Worm (Caenorhabditis elegans) whole organism, young adult: ENCODE data around the gene samt-1.

Source experiments
- B0261.1 ChIP-seq: sonication (generic microtip); optimal IDR thresholded peaks from 2 replicates; lab custom pipeline; 2016; ENCODE audit warnings: mild to moderate bottlenecking, missing genetic modification characterization, moderate library complexity, missing compliant biosample characterization
- C17E4.6 ChIP-seq: fragments of 200-800 bp; sonication (Bioruptor generic); IDR thresholded peaks from 2 replicates; pipeline ENCODE4 v1.3.6; 2022; ENCODE audit warnings: missing genetic modification reagents, missing genetic modification characterization, missing compliant biosample characterization
- D2030.7 ChIP-seq: fragments of 200-800 bp; sonication (Bioruptor generic); IDR thresholded peaks from 2 replicates; pipeline ENCODE4 v1.3.6; 2022; ENCODE audit warnings: missing genetic modification reagents, missing genetic modification characterization, missing compliant biosample characterization
- F37B4.10 ChIP-seq: fragments of 200-800 bp; sonication (Bioruptor generic); IDR thresholded peaks from 2 replicates; pipeline ENCODE4 v1.3.6; 2022; ENCODE audit warnings: missing genetic modification characterization, missing compliant biosample characterization
- F39B2.1 ChIP-seq: fragments of 200-800 bp; sonication (Bioruptor generic); IDR thresholded peaks from 2 replicates; pipeline ENCODE4 v1.3.6; 2022; ENCODE audit warnings: missing genetic modification reagents, missing genetic modification characterization, missing compliant biosample characterization
- K11D2.4 ChIP-seq: fragments of 200-800 bp; sonication (Bioruptor generic); IDR thresholded peaks from 2 replicates; pipeline ENCODE4 v1.3.6; 2022; ENCODE audit warnings: missing genetic modification reagents, missing genetic modification characterization, missing compliant biosample characterization
- K12H6.12 ChIP-seq: fragments of 200-800 bp; sonication (Bioruptor generic); optimal IDR thresholded peaks from 2 replicates; lab custom pipeline; 2018; ENCODE audit warnings: mild to moderate bottlenecking, missing genetic modification characterization, missing compliant biosample characterization
- Y53G8AR.9 ChIP-seq: fragments of 200-800 bp; sonication (Bioruptor generic); conservative IDR thresholded peaks from 2 replicates; pipeline ENCODE4 v1.3.6; 2022; ENCODE audit warnings: missing genetic modification reagents, missing genetic modification characterization, missing compliant biosample characterization
- ZK185.1 ChIP-seq: sonication (generic microtip); optimal IDR thresholded peaks from 2 replicates; lab custom pipeline; 2016; ENCODE audit warnings: mild to moderate bottlenecking, missing genetic modification characterization, missing compliant biosample characterization; ENCODE audit not compliant: poor library complexity, severe bottlenecking
- ama-1 ChIP-seq, 3 experiments: fragments of 150-350 bp in 1 of 3; sonication (generic microtip) in 2 of 3; optimal IDR thresholded peaks; 2 replicates each; lab custom pipeline; 2014 to 2018; ENCODE audit warnings: missing biosample characterization in 2 of 3, missing genetic modification characterization in 2 of 3, missing genetic modification reagents in 2 of 3
- attf-3 ChIP-seq: fragments of 200-800 bp; sonication (Bioruptor generic); conservative IDR thresholded peaks from 2 replicates; pipeline ENCODE4 v1.3.6; 2022; ENCODE audit warnings: missing genetic modification reagents, missing genetic modification characterization, missing compliant biosample characterization
- attf-5 ChIP-seq: fragments of 200-800 bp; sonication (Bioruptor generic); optimal IDR thresholded peaks from 2 replicates; lab custom pipeline; 2018; ENCODE audit warnings: mild to moderate bottlenecking, missing genetic modification characterization, missing compliant biosample characterization
- egrh-3 ChIP-seq: fragments of 200-800 bp; sonication (Bioruptor generic); IDR thresholded peaks from 2 replicates; pipeline ENCODE4 v1.3.6; 2022; ENCODE audit warnings: missing genetic modification reagents, missing genetic modification characterization, missing compliant biosample characterization
- gei-17 ChIP-seq: fragments of 200-800 bp; sonication (Bioruptor generic); optimal IDR thresholded peaks from 2 replicates; lab custom pipeline; 2018; ENCODE audit warnings: mild to moderate bottlenecking, missing genetic modification characterization, missing compliant biosample characterization
- hmg-1.2 ChIP-seq: fragments of 200-800 bp; sonication (Bioruptor generic); IDR thresholded peaks from 2 replicates; pipeline ENCODE4 v1.3.6; 2022; ENCODE audit warnings: missing genetic modification reagents, missing genetic modification characterization, missing compliant biosample characterization
- hsf-1 ChIP-seq: fragments of 200-800 bp; sonication (Bioruptor generic); IDR thresholded peaks from 2 replicates; pipeline ENCODE4 v1.3.6; 2022; ENCODE audit warnings: missing genetic modification reagents, missing genetic modification characterization, missing compliant biosample characterization
- lin-35 ChIP-seq, 3 experiments: fragments of 150-350 bp in 2 of 3; sonication (generic microtip) in 1 of 3; optimal IDR thresholded peaks; 2 replicates each; lab custom pipeline; 2014 to 2018; ENCODE audit warnings: missing biosample characterization in 3 of 3, missing genetic modification characterization in 3 of 3, missing genetic modification reagents in 3 of 3
- lin-54 ChIP-seq: fragments of 200-800 bp; sonication (Bioruptor generic); optimal IDR thresholded peaks from 2 replicates; lab custom pipeline; 2018; ENCODE audit warnings: mild to moderate bottlenecking, missing genetic modification characterization, missing compliant biosample characterization
- lsl-1 ChIP-seq: fragments of 200-800 bp; sonication (Bioruptor generic); optimal IDR thresholded peaks from 2 replicates; lab custom pipeline; 2018; ENCODE audit warnings: mild to moderate bottlenecking, missing genetic modification characterization, moderate library complexity, missing compliant biosample characterization
- madf-6 ChIP-seq: fragments of 200-800 bp; sonication (Bioruptor generic); IDR thresholded peaks from 2 replicates; pipeline ENCODE4 v1.3.6; 2022; ENCODE audit warnings: missing genetic modification reagents, missing genetic modification characterization, missing compliant biosample characterization
- madf-8 ChIP-seq: fragments of 200-800 bp; sonication (Bioruptor generic); conservative IDR thresholded peaks from 2 replicates; pipeline ENCODE4 v1.3.6; 2022; ENCODE audit warnings: missing genetic modification reagents, missing genetic modification characterization, missing compliant biosample characterization
- mcd-1 ChIP-seq: fragments of 200-800 bp; sonication (Bioruptor generic); IDR thresholded peaks from 2 replicates; pipeline ENCODE4 v1.3.6; 2022; ENCODE audit warnings: missing genetic modification reagents, missing genetic modification characterization, missing compliant biosample characterization
- mel-28 ChIP-seq: sonication (generic microtip); optimal IDR thresholded peaks from 2 replicates; lab custom pipeline; 2016; ENCODE audit warnings: borderline replicate concordance, mild to moderate bottlenecking, missing genetic modification characterization, missing compliant biosample characterization
- mxl-1 ChIP-seq: sonication (generic microtip); optimal IDR thresholded peaks from 2 replicates; lab custom pipeline; 2016; ENCODE audit warnings: missing genetic modification characterization, missing compliant biosample characterization
- nfya-1 ChIP-seq: sonication (generic microtip); optimal IDR thresholded peaks from 2 replicates; lab custom pipeline; 2017; ENCODE audit warnings: antibody characterized with exemption, missing compliant biosample characterization, missing genetic modification characterization, borderline replicate concordance; ENCODE audit not compliant: insufficient read depth
- nhr-80 ChIP-seq: sonication (generic microtip); optimal IDR thresholded peaks from 2 replicates; lab custom pipeline; 2016; ENCODE audit warnings: missing genetic modification characterization, missing compliant biosample characterization
- nhr-90 ChIP-seq: sonication (generic microtip); optimal IDR thresholded peaks from 2 replicates; lab custom pipeline; 2016; ENCODE audit warnings: missing genotype, mild to moderate bottlenecking, missing genetic modification characterization, missing compliant biosample characterization
- pbrm-1 ChIP-seq: fragments of 200-800 bp; sonication (Bioruptor generic); IDR thresholded peaks from 2 replicates; pipeline ENCODE4 v1.3.6; 2022; ENCODE audit warnings: missing genetic modification reagents, missing genetic modification characterization, missing compliant biosample characterization
- repo-1 ChIP-seq: sonication (generic microtip); optimal IDR thresholded peaks from 2 replicates; lab custom pipeline; 2017; ENCODE audit warnings: mild to moderate bottlenecking, missing genetic modification characterization, missing compliant biosample characterization
- snpc-1.3 ChIP-seq: sonication (generic microtip); optimal IDR thresholded peaks from 2 replicates; lab custom pipeline; 2017; ENCODE audit warnings: missing genetic modification characterization, mild to moderate bottlenecking, missing compliant biosample characterization, antibody characterized with exemption, moderate library complexity, missing genotype, missing genetic modification reagents; ENCODE audit not compliant: insufficient read depth
- snpc-4 ChIP-seq, 5 experiments: fragments of 150-350 bp in 1 of 5; sonication (generic microtip) in 4 of 5; optimal IDR thresholded peaks; 2 replicates each; lab custom pipeline; 2014 to 2018; ENCODE audit warnings: missing genetic modification characterization in 5 of 5, missing biosample characterization in 3 of 5, antibody characterized with exemption in 2 of 5, mild to moderate bottlenecking in 2 of 5, missing compliant biosample characterization in 2 of 5, missing genotype in 2 of 5, moderate library complexity in 2 of 5, missing genetic modification reagents in 1 of 5
- tbp1 ChIP-seq: fragments of 200-800 bp; sonication (Bioruptor generic); optimal IDR thresholded peaks from 2 replicates; lab custom pipeline; 2018; ENCODE audit warnings: mild to moderate bottlenecking, missing genetic modification characterization, missing compliant biosample characterization
- unc-62 ChIP-seq: fragments of 150-350 bp; optimal IDR thresholded peaks from 2 replicates; lab custom pipeline; 2014; ENCODE audit warnings: missing biosample characterization, missing genetic modification reagents, missing genetic modification characterization

The samt-1 gene

ce11 chrIV:2928409-2928808 is 2.8 kb upstream of the samt-1 start, which contains the start of gene manf-1 (continued):
- TF ChIP-seq ama-1 (optimal IDR thresholded peaks at IDR 0.05; lab: Kevin White, UChicago) (peak; percentile 26), ama-1 (GFP tag; optimal IDR thresholded peaks at IDR 0.05; lab: Kevin White, UChicago) (no peak), mel-28 (tag; lab: Kevin White, UChicago) (no peak), lin-54 (peak; percentile 60), hmg-1.2 (GFP tag; lab: Robert Waterston, UW) (peak; percentile 45; the same call in 1 of the 2 replicates), K11D2.4 (GFP tag; lab: Robert Waterston, UW) (peak; percentile 77), ZK185.1 (tag; lab: Kevin White, UChicago) (no peak), C17E4.6 (GFP tag; lab: Robert Waterston, UW) (0 out of 2 replicates have a peak, but pooled peaks have one; percentile 29), hsf-1 (GFP tag; lab: Robert Waterston, UW) (no peak), nhr-90 (tag; lab: Kevin White, UChicago) (no peak), lsl-1 (GFP tag; lab: Kevin White, UChicago) (peak; percentile 51), D2030.7 (GFP tag; lab: Robert Waterston, UW) (0 out of 2 replicates have a peak, but pooled peaks have one; percentile 9), snpc-4 (GFP tag; optimal IDR thresholded peaks at IDR 0.05; lab: Kevin White, UChicago) (no peak), snpc-4 (tag; optimal IDR thresholded peaks at IDR 0.05; lab: Kevin White, UChicago) (peak in 1 of 4 experiments; percentile 72), mcd-1 (GFP tag; lab: Robert Waterston, UW) (peak; percentile 86), nhr-80 (tag; lab: Kevin White, UChicago) (peak; percentile 32), Y53G8AR.9 (GFP tag; lab: Robert Waterston, UW) (peak; percentile 70; the same call in 1 of the 2 replicates), gei-17 (GFP tag; lab: Kevin White, UChicago) (no peak), F39B2.1 (GFP tag; lab: Robert Waterston, UW) (no peak), K12H6.12 (tag; lab: Kevin White, UChicago) (peak; percentile 26), attf-5 (GFP tag; lab: Kevin White, UChicago) (peak; percentile 35), tbp1 (GFP tag; lab: Kevin White, UChicago) (peak; percentile 32), pbrm-1 (GFP tag; lab: Robert Waterston, UW) (peak; percentile 77), lin-35 (GFP tag; optimal IDR thresholded peaks at IDR 0.05; lab: Kevin White, UChicago) (peak in 1 of 3 experiments; percentile 71), attf-3 (GFP tag; lab: Robert Waterston, UW) (peak; percentile 43), unc-62 (GFP tag; lab: Kevin White, UChicago) (no peak), madf-6 (GFP tag; lab: Robert Waterston, UW) (peak; percentile 67; the same call in 1 of the 2 replicates)

ce11 chrIV:2935194-2935593 is 4.0 kb downstream of the samt-1 start:
- TF ChIP-seq nfya-1 (tag; lab: Kevin White, UChicago) (no peak), madf-8 (GFP tag; lab: Robert Waterston, UW) (no peak), egrh-3 (GFP tag; lab: Robert Waterston, UW) (no peak), snpc-1.3 (tag; lab: Kevin White, UChicago) (no peak), F37B4.10 (GFP tag; lab: Robert Waterston, UW) (no peak)
- TF ChIP-seq, all 124 proteins: peak for 0

ce11 chrIV:2959798-2960197 is 28.6 kb downstream of the samt-1 start, which contains the start of gene ser-6:
ser-6 (plus strand) TSS chrIV:2960098.
- TF ChIP-seq B0261.1 (tag; lab: Kevin White, UChicago) (no peak), repo-1 (tag; lab: Kevin White, UChicago) (no peak), tbp1 (GFP tag; lab: Kevin White, UChicago) (no peak), gei-17 (GFP tag; lab: Kevin White, UChicago) (no peak), snpc-1.3 (tag; lab: Kevin White, UChicago) (no peak), mxl-1 (no peak), ZK185.1 (tag; lab: Kevin White, UChicago) (no peak)
